Worm (Caenorhabditis elegans) whole organism, L1 larva: ENCODE data around the gene coa-3.

ENCODE experiments used
- elt-2 ChIP-seq: sonication (generic microtip); optimal IDR thresholded peaks from 2 replicates; lab custom pipeline; 2016; ENCODE audit warnings: missing genetic modification characterization, mild to moderate bottlenecking, inconsistent platforms, missing compliant biosample characterization, missing genetic modification reagents
- fos-1 ChIP-seq: fragments of 150-350 bp; optimal IDR thresholded peaks from 2 replicates; lab custom pipeline; 2014; ENCODE audit warnings: missing biosample characterization, missing genetic modification characterization
- hlh-4 ChIP-seq: sonication (generic microtip); optimal IDR thresholded peaks from 2 replicates; lab custom pipeline; 2016; ENCODE audit warnings: mild to moderate bottlenecking, missing genetic modification characterization, missing compliant biosample characterization
- lin-13 ChIP-seq: fragments of 150-350 bp; optimal IDR thresholded peaks from 2 replicates; lab custom pipeline; 2014; ENCODE audit warnings: missing biosample characterization, missing genetic modification reagents, missing genetic modification characterization
- lir-3 ChIP-seq: sonication (generic microtip); optimal IDR thresholded peaks from 2 replicates; lab custom pipeline; 2016; ENCODE audit warnings: mild to moderate bottlenecking, missing genetic modification characterization, moderate library complexity, missing compliant biosample characterization; ENCODE audit not compliant: poor library complexity
- pqm-1 ChIP-seq: sonication (generic microtip); optimal IDR thresholded peaks from 3 replicates; lab custom pipeline; 2017; ENCODE audit warnings: missing biosample characterization, missing genetic modification characterization
- unc-130 ChIP-seq: fragments of 150-350 bp; optimal IDR thresholded peaks from 2 replicates; lab custom pipeline; 2017; ENCODE audit warnings: missing biosample characterization, missing genetic modification characterization, inconsistent platforms

ce11 chrII:4602533-4602932 lies at the start of gene coa-3:
- no peak for TF ChIP-seq pqm-1
- TF ChIP-seq elt-2, result no peak
- no peak for TF ChIP-seq hlh-4
- no peak for TF ChIP-seq unc-130 (tag; lab: Kevin White, UChicago)
- no peak for TF ChIP-seq fos-1 (tag; lab: Kevin White, UChicago)
- TF ChIP-seq lir-3 (tag; lab: Kevin White, UChicago), result no peak
- TF ChIP-seq lin-13 (GFP tag; lab: Kevin White, UChicago), result no peak
